Worm (Caenorhabditis elegans): ENCODE results near the gene F48B9.3.
A peak's percentile ranks its signal among the peaks of the same experiment; 100 is the strongest.

The F48B9.3 gene

ce11 chrX:2219006-2219405, 54.2 kb downstream of the F48B9.3 start:
- TF ChIP-seq lin-32 (GFP tag; optimal IDR thresholded peaks at IDR 0.05): peak; percentile 45
- TF ChIP-seq ham-2 (GFP tag; optimal IDR thresholded peaks at IDR 0.05): no peak
- peak; percentile 52 for TF ChIP-seq blmp-1 (tag; optimal IDR thresholded peaks at IDR 0.05)

DNA sequence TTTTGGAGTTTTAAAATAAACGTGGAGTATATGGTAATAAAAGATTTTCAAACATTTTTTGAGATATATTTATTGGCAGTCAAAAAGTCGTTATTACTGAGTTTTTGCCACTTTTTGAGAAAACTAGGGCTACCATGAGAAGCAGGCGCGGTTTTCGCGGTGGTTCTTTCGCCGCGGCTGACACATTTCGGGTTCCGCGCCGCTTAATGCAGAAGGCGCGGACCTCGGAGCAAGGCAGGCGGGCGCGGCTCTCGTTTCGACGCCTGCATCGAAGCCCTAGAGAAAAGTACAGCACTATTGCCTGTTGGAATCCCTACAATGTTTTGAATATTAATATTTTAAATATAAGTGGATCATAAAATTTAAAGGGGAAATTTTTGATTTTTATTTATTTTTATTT, 54.6 kb downstream of the F48B9.3 start:
- no peak for TF ChIP-seq snpc-4 (tag; optimal IDR thresholded peaks at IDR 0.05)

ce11 chrX:2220850-2221249, 56.0 kb downstream of the F48B9.3 start, which contains the start of gene hex-1:
Gene hex-1, plus strand, starts transcription at chrX:2221150.
- no peak for TF ChIP-seq nhr-2 (tag; optimal IDR thresholded peaks at IDR 0.05)
- TF ChIP-seq bed-3 (GFP tag; optimal IDR thresholded peaks at IDR 0.05): no peak
- no peak for TF ChIP-seq M03D4.4 (tag; optimal IDR thresholded peaks at IDR 0.05)
- no peak for TF ChIP-seq ztf-11 (tag; optimal IDR thresholded peaks at IDR 0.05)
- no peak for TF ChIP-seq hlh-1 (tag; optimal IDR thresholded peaks at IDR 0.05)
- TF ChIP-seq elt-3 (tag; optimal IDR thresholded peaks at IDR 0.05): no peak
- no peak for TF ChIP-seq pha-4 (tag; optimal IDR thresholded peaks at IDR 0.05)
- TF ChIP-seq ham-2 (GFP tag; optimal IDR thresholded peaks at IDR 0.05): no peak
- no peak for TF ChIP-seq snpc-4 (tag; optimal IDR thresholded peaks at IDR 0.05)
